Fruit fly (Drosophila melanogaster): ENCODE data around the gene CG32237.

CG32237 gene

dm6 chr3L:4843428-4843827, 8.8 kb downstream of the CG32237 start:
- no peak for TF ChIP-seq CG6808 (GFP tag; optimal IDR thresholded peaks at IDR 0.05)

DNA sequence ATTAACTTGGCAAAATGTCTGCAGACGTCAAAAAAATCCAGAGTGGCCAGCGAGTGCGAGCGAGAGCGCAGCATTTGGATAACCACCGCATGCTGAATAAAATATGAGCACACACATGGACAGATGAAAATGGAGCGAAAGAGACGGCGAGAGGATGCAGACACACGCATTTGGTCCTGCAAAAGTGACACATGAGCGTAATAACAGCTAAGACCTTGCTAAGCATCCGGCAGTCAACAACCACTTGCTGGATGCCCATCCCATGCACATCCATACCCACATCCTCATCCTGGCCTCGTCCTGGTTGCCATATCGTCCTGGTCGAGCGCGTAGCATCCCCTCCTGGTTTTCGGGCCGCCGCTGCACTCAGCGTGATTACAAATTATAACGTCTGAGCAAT, 9.6 kb downstream of the CG32237 start:
- TF ChIP-seq CG10631 (GFP tag; optimal IDR thresholded peaks at IDR 0.05) (no peak), vri (GFP tag; optimal IDR thresholded peaks at IDR 0.05) (no peak), Blimp-1 (GFP tag; optimal IDR thresholded peaks at IDR 0.05) (no peak), eg (GFP tag; IDR thresholded peaks at IDR 0.05) (no peak), salr (GFP tag; optimal IDR thresholded peaks at IDR 0.05) (no peak), acj6 (GFP tag; optimal IDR thresholded peaks at IDR 0.05) (no peak), Hr39 (GFP tag; optimal IDR thresholded peaks at IDR 0.05) (no peak), cyc (GFP tag; optimal IDR thresholded peaks at IDR 0.05) (no peak), fd59A (GFP tag; optimal IDR thresholded peaks at IDR 0.05) (no peak), fkh (GFP tag; optimal IDR thresholded peaks at IDR 0.05) (no peak)

DNA sequence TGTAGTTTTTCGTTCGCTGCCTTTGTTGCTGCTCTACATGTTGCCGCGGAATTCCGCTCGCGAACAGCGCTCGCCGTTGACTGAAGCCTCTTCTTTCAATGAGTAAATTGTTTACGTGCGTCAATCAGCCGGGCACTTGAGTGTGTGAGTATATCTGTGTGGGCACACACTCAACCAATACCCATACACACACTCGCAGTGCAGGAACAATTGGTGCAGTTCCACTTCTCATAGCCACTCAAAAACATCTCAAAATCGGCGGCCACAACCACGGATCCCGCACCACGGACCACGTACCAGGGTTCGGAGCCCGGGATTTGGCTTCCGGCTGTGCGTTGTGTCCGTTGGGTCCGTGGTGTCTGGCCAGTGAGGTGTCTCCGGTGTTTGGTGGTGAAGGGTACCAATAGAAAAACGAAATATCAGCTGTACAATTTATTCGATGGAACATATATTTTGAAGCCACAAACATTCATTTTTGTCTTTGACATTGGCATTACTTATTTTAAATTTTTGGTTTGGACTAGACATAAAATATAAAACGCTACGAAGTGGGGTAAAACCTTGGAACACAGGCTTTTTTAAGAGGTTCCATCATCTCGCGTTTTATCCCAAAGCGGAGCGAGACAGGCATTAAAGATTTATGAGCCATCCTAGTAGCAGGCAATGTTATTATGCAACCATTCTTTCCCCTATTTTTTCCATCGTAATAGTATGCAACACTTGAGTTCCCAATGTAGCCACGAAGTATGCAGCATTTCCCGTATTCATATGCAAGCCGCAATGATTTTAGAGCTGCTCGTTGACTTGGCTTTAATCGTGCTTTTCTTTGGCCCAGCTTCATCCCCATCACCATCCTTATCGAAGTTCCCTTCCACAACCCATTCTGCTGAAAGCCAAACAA, 12.0 kb downstream of the CG32237 start, which contains the start of gene CG13707:
TSS of gene CG13707 (minus strand) at position 70 of the 901 bp plus-strand sequence.
- TF ChIP-seq CG8119 (GFP tag; IDR thresholded peaks at IDR 0.05) (no peak), eg (GFP tag; IDR thresholded peaks at IDR 0.05) (peak; percentile 32; the same call in 1 of the 3 replicates), Eip78C (GFP tag) (peak; percentile 56), ss (GFP tag; optimal IDR thresholded peaks at IDR 0.05) (peak in 1 of 2 experiments; percentile 4), Ets21C (GFP tag; optimal IDR thresholded peaks at IDR 0.05) (no peak), CG6854 (GFP tag; optimal IDR thresholded peaks at IDR 0.05) (peak; percentile 18), CG3919 (GFP tag; optimal IDR thresholded peaks at IDR 0.05) (peak; percentile 4), svp (GFP tag) (peak; percentile 58)

dm6 chr3L:4836353-4836752, 15.9 kb downstream of the CG32237 start:
- TF ChIP-seq cyc (GFP tag; optimal IDR thresholded peaks at IDR 0.05) (peak; percentile 57), CG6276 (GFP tag; optimal IDR thresholded peaks at IDR 0.05) (peak; percentile 55), CG6808 (GFP tag; optimal IDR thresholded peaks at IDR 0.05) (peak; percentile 82), CG11294 (GFP tag; IDR thresholded peaks at IDR 0.05) (peak; percentile 17; the same call in 1 of the 2 replicates), ss (GFP tag; optimal IDR thresholded peaks at IDR 0.05) (peak; percentile 34 to 76), CG10669 (GFP tag; optimal IDR thresholded peaks at IDR 0.05) (peak; percentile 83), topi (GFP tag; optimal IDR thresholded peaks at IDR 0.05) (peak; percentile 46), CG6854 (GFP tag; optimal IDR thresholded peaks at IDR 0.05) (no peak), Eip75B (GFP tag; optimal IDR thresholded peaks at IDR 0.05) (peak; percentile 82), salr (GFP tag; optimal IDR thresholded peaks at IDR 0.05) (peak; percentile 43 to 75), fd85E (GFP tag; optimal IDR thresholded peaks at IDR 0.05) (peak; percentile 27), net (GFP tag; optimal IDR thresholded peaks at IDR 0.05) (peak; percentile 68), fkh (GFP tag; optimal IDR thresholded peaks at IDR 0.05) (no peak), CG9139 (GFP tag; optimal IDR thresholded peaks at IDR 0.05) (peak; percentile 61), Gug (GFP tag; IDR thresholded peaks at IDR 0.05) (peak; percentile 48; the same call in 1 of the 2 replicates), spab (GFP tag; optimal IDR thresholded peaks at IDR 0.05) (peak; percentile 76), achi (GFP tag; optimal IDR thresholded peaks at IDR 0.05) (peak; percentile 68), CG31627 (GFP tag; optimal IDR thresholded peaks at IDR 0.05) (peak; percentile 47), CG6792 (GFP tag; optimal IDR thresholded peaks at IDR 0.05) (peak; percentile 76), CG7368 (GFP tag; optimal IDR thresholded peaks at IDR 0.05) (peak; percentile 67), CG8319 (GFP tag; optimal IDR thresholded peaks at IDR 0.05) (peak; percentile 73), svp (GFP tag) (peak; percentile 89), CG6163 (GFP tag; IDR thresholded peaks at IDR 0.05) (peak; percentile 84), vri (GFP tag; optimal IDR thresholded peaks at IDR 0.05) (no peak), OdsH (GFP tag; optimal IDR thresholded peaks at IDR 0.05) (peak; percentile 59), fd59A (GFP tag; optimal IDR thresholded peaks at IDR 0.05) (peak; percentile 74), acj6 (GFP tag; optimal IDR thresholded peaks at IDR 0.05) (peak; percentile 70), Ets21C (GFP tag; optimal IDR thresholded peaks at IDR 0.05) (peak; percentile 23), eg (GFP tag; IDR thresholded peaks at IDR 0.05) (peak; percentile 72), Eip93F (GFP tag; optimal IDR thresholded peaks at IDR 0.05) (no peak), Ets96B (tag; optimal IDR thresholded peaks at IDR 0.05) (peak; percentile 87), Sox15 (GFP tag; optimal IDR thresholded peaks at IDR 0.05) (peak; percentile 57), CG10631 (GFP tag; optimal IDR thresholded peaks at IDR 0.05) (peak; percentile 61), pdm3 (GFP tag; optimal IDR thresholded peaks at IDR 0.05) (peak; percentile 86), dsx (GFP tag; optimal IDR thresholded peaks at IDR 0.05; ENCODE audit: poor library complexity, severe bottlenecking) (peak; percentile 81), CG3032 (tag; optimal IDR thresholded peaks at IDR 0.05) (peak; percentile 76)
